Fruit fly (Drosophila melanogaster) Kc167 (cell line): Measurements from ENCODE around the gene CG33080.

Experiments used
- Myc ChIP-seq: fragments of >200 bp; optimal IDR thresholded peaks from 2 replicates; lab custom pipeline; 2017; ENCODE audit warnings: missing external identifiers
- Sin3A ChIP-seq: fragments of >200 bp; optimal IDR thresholded peaks from 2 replicates; lab custom pipeline; 2018; ENCODE audit warnings: missing external identifiers
- h ChIP-seq: fragments of >200 bp; optimal IDR thresholded peaks from 3 replicates; lab custom pipeline; 2018; ENCODE audit warnings: missing external identifiers
- psq ChIP-seq: fragments of >200 bp; optimal IDR thresholded peaks from 2 replicates; lab custom pipeline; 2017; ENCODE audit warnings: missing external identifiers
- ttk ChIP-seq: sonication (Bioruptor generic); optimal IDR thresholded peaks from 2 replicates; lab custom pipeline; 2017; ENCODE audit warnings: missing external identifiers

DNA sequence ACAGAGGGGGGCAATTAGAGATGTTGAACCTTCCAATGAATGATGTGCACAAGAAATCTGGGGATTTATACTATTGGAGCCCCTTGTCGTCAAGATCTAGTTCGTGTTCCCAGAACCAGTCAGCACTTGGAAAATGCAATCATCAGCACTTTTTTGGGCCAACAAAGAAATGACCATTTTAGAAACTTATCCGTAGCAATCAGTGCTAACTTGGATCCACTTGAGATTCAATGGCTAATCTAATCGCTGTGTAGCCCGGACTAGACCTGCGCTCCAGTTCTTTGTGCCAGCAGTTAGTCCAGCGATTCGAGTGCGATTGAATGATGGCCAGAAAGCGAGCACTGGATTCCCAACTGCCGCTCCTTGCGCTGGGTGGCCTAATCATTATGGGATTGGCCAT, 14.9 kb upstream of the CG33080 start, which contains the start of gene CG15773:
- TF ChIP-seq Sin3A (lab: Kevin White, UChicago): no peak
- no peak for TF ChIP-seq psq (lab: Kevin White, UChicago)
- TF ChIP-seq Myc (lab: Kevin White, UChicago): no peak
- no peak for TF ChIP-seq h
- TF ChIP-seq ttk (lab: Kevin White, UChicago): no peak
